Worm (Caenorhabditis elegans): ENCODE measurements around the gene F17E9.18.

F17E9.18 gene

ce11 chrIV:8303668-8304067 is 43.3 kb downstream of the F17E9.18 start, which contains the start of gene vha-5:
Gene vha-5, plus strand, starts transcription at chrIV:8303968.
- TF ChIP-seq tbx-7 (tag; optimal IDR thresholded peaks at IDR 0.05) (no peak), nhr-11 (tag; optimal IDR thresholded peaks at IDR 0.05) (no peak), ceh-31 (tag; optimal IDR thresholded peaks at IDR 0.05) (no peak), fkh-10 (GFP tag; optimal IDR thresholded peaks at IDR 0.05) (no peak), Y22D7AL.16 (tag; optimal IDR thresholded peaks at IDR 0.05) (no peak), pag-3 (tag; optimal IDR thresholded peaks at IDR 0.05; ENCODE audit: borderline replicate concordance) (no peak), npax-4 (tag; optimal IDR thresholded peaks at IDR 0.05) (no peak), F13H6.1 (tag; optimal IDR thresholded peaks at IDR 0.05) (no peak), unc-3 (GFP tag; conservative IDR thresholded peaks at IDR 0.05) (no peak), unc-3 (tag; optimal IDR thresholded peaks at IDR 0.05) (no peak), ceh-9 (tag; optimal IDR thresholded peaks at IDR 0.05) (no peak)

ce11 chrIV:8302648-8303161 is 44.2 kb downstream of the F17E9.18 start:
- TF ChIP-seq eyg-1 (tag; optimal IDR thresholded peaks at IDR 0.05) (no peak), hlh-8 (tag; optimal IDR thresholded peaks at IDR 0.05) (no peak), pha-2 (tag; optimal IDR thresholded peaks at IDR 0.05) (no peak), fkh-10 (GFP tag; optimal IDR thresholded peaks at IDR 0.05) (no peak), fkh-6 (tag; optimal IDR thresholded peaks at IDR 0.05) (no peak), nfya-1 (tag; optimal IDR thresholded peaks at IDR 0.05) (no peak), gmeb-2 (tag; optimal IDR thresholded peaks at IDR 0.05) (no peak), tbx-7 (tag; optimal IDR thresholded peaks at IDR 0.05) (no peak), che-1 (tag; optimal IDR thresholded peaks at IDR 0.05) (no peak), rnt-1 (tag; optimal IDR thresholded peaks at IDR 0.05) (no peak), T23F11.4 (GFP tag; optimal IDR thresholded peaks at IDR 0.05) (no peak), dve-1 (tag; optimal IDR thresholded peaks at IDR 0.05) (no peak), C38D4.7 (GFP tag; optimal IDR thresholded peaks at IDR 0.05) (no peak), C08G9.2 (tag; optimal IDR thresholded peaks at IDR 0.05) (no peak)

ce11 chrIV:8301925-8302324 is 45.0 kb downstream of the F17E9.18 start:
- TF ChIP-seq elt-4 (tag; optimal IDR thresholded peaks at IDR 0.05) (no peak), C38D4.7 (GFP tag; optimal IDR thresholded peaks at IDR 0.05) (no peak), ceh-6 (GFP tag; optimal IDR thresholded peaks at IDR 0.05) (no peak), ceh-2 (tag; optimal IDR thresholded peaks at IDR 0.05) (no peak), che-1 (tag; optimal IDR thresholded peaks at IDR 0.05) (no peak), ceh-18 (tag; optimal IDR thresholded peaks at IDR 0.05) (no peak), ztf-16 (tag; optimal IDR thresholded peaks at IDR 0.05) (no peak), pha-4 (tag; optimal IDR thresholded peaks at IDR 0.05) (no peak), ref-2 (tag; optimal IDR thresholded peaks at IDR 0.05) (no peak)

ce11 chrIV:8300468-8300867 is 46.5 kb downstream of the F17E9.18 start, which contains the start of gene F35H10.5:
Gene F35H10.5, plus strand, starts transcription at chrIV:8300768.
- TF ChIP-seq hlh-8 (tag; optimal IDR thresholded peaks at IDR 0.05), result no peak
- no peak for TF ChIP-seq ama-1 (optimal IDR thresholded peaks at IDR 0.05)
- TF ChIP-seq dve-1 (tag; optimal IDR thresholded peaks at IDR 0.05), result no peak
- no peak for TF ChIP-seq T23F11.4 (GFP tag; optimal IDR thresholded peaks at IDR 0.05)
- no peak for TF ChIP-seq ceh-31 (tag; optimal IDR thresholded peaks at IDR 0.05)

- TF ChIP-seq unc-3 (GFP tag; conservative IDR thresholded peaks at IDR 0.05) (no peak), unc-3 (tag; optimal IDR thresholded peaks at IDR 0.05) (no peak), che-1 (tag; optimal IDR thresholded peaks at IDR 0.05) (no peak), hlh-8 (tag; optimal IDR thresholded peaks at IDR 0.05) (no peak), sox-2 (GFP tag; IDR thresholded peaks at IDR 0.05) (no peak), T23F11.4 (GFP tag; optimal IDR thresholded peaks at IDR 0.05) (no peak), hlh-15 (tag; optimal IDR thresholded peaks at IDR 0.05) (no peak), ceh-18 (tag; optimal IDR thresholded peaks at IDR 0.05) (no peak), ceh-19 (GFP tag; optimal IDR thresholded peaks at IDR 0.05) (no peak), K02D7.2 (tag; optimal IDR thresholded peaks at IDR 0.05) (no peak), pax-1 (tag; optimal IDR thresholded peaks at IDR 0.05) (no peak), pha-2 (tag; optimal IDR thresholded peaks at IDR 0.05) (no peak), ceh-9 (tag; optimal IDR thresholded peaks at IDR 0.05) (no peak)
Observed at ce11 chrIV:8299636-8300035, 47.3 kb downstream of the F17E9.18 start, which contains the start of gene F35H10.6. Gene F35H10.6, plus strand, starts transcription at chrIV:8299936.

Measured in whole organism, late embryonic.